Fruit fly (Drosophila melanogaster) whole organism, embryonic: Measurements from ENCODE around the gene CG11596.
A peak's percentile ranks its signal among the peaks of the same experiment; 100 is the strongest.

ENCODE experiments used
- Ada2b ChIP-seq: fragments of 200-800 bp; sonication (Bioruptor generic); IDR thresholded peaks from 2 replicates; pipeline ENCODE4 v1.3.6; 2022; ENCODE audit warnings: missing biosample characterization, missing genetic modification characterization
- Asciz ChIP-seq: fragments of 200-800 bp; sonication (Bioruptor generic); optimal IDR thresholded peaks from 2 replicates; lab custom pipeline; 2017; ENCODE audit warnings: missing biosample characterization, mild to moderate bottlenecking, missing genetic modification characterization, missing genetic modification reagents
- CG10147 ChIP-seq: fragments of 200-800 bp; sonication (Bioruptor generic); optimal IDR thresholded peaks from 2 replicates; lab custom pipeline; 2019; ENCODE audit warnings: missing biosample characterization, mild to moderate bottlenecking, missing genetic modification characterization, moderate library complexity
- CG10274 ChIP-seq: fragments of 200-800 bp; sonication (Bioruptor generic); optimal IDR thresholded peaks from 3 replicates; lab custom pipeline; 2017; ENCODE audit warnings: missing biosample characterization, mild to moderate bottlenecking, missing genetic modification characterization
- CG11398 ChIP-seq: fragments of 200-800 bp; sonication (Bioruptor generic); optimal IDR thresholded peaks from 2 replicates; lab custom pipeline; 2016; ENCODE audit warnings: missing biosample characterization, missing genetic modification characterization
- CG11456 ChIP-seq: fragments of 200-800 bp; sonication (Bioruptor generic); IDR thresholded peaks from 3 replicates; pipeline ENCODE4 v1.3.6; 2022; ENCODE audit warnings: missing biosample characterization, missing genetic modification characterization
- CG14441 ChIP-seq: fragments of 200-800 bp; sonication (Bioruptor generic); IDR thresholded peaks from 2 replicates; pipeline ENCODE4 v1.3.6; 2022; ENCODE audit warnings: missing biosample characterization, missing genetic modification characterization
- CG15479 ChIP-seq: fragments of 200-800 bp; sonication (Bioruptor generic); optimal IDR thresholded peaks from 3 replicates; lab custom pipeline; 2019; ENCODE audit warnings: missing biosample characterization, mild to moderate bottlenecking, missing genetic modification characterization, moderate library complexity
- CG15601 ChIP-seq: fragments of 200-800 bp; sonication (Bioruptor generic); optimal IDR thresholded peaks from 3 replicates; lab custom pipeline; 2019; ENCODE audit warnings: missing biosample characterization, mild to moderate bottlenecking, missing genetic modification characterization, moderate library complexity
- CG15696 ChIP-seq: fragments of 200-800 bp; sonication (Bioruptor generic); optimal IDR thresholded peaks from 2 replicates; lab custom pipeline; 2019; ENCODE audit warnings: missing biosample characterization, mild to moderate bottlenecking, missing genetic modification characterization, moderate library complexity
- CG18619 ChIP-seq: fragments of 200-800 bp; sonication (Bioruptor generic); optimal IDR thresholded peaks from 3 replicates; lab custom pipeline; 2017; ENCODE audit warnings: missing biosample characterization, mild to moderate bottlenecking, missing genetic modification characterization
- CG30020 ChIP-seq: fragments of 200-800 bp; optimal IDR thresholded peaks from 2 replicates; lab custom pipeline; 2019; ENCODE audit warnings: missing biosample characterization, mild to moderate bottlenecking, missing genetic modification characterization, moderate library complexity
- CG6272 ChIP-seq: fragments of 200-800 bp; sonication (Bioruptor generic); IDR thresholded peaks from 2 replicates; pipeline ENCODE4 v1.3.6; 2022; ENCODE audit warnings: missing biosample characterization, missing genetic modification characterization
- CG6791 ChIP-seq: fragments of 200-800 bp; sonication (Bioruptor generic); IDR thresholded peaks from 3 replicates; pipeline ENCODE4 v1.3.6; 2022; ENCODE audit warnings: missing biosample characterization, missing genetic modification characterization; ENCODE audit not compliant: partially characterized antibody
- CG6813 ChIP-seq: fragments of 200-800 bp; sonication (Bioruptor generic); optimal IDR thresholded peaks from 2 replicates; lab custom pipeline; 2017; ENCODE audit warnings: missing biosample characterization, missing genetic modification characterization, mild to moderate bottlenecking, moderate library complexity, missing genetic modification reagents
- CG8359 ChIP-seq: fragments of 200-800 bp; sonication (Bioruptor generic); optimal IDR thresholded peaks from 2 replicates; lab custom pipeline; 2017; ENCODE audit warnings: missing biosample characterization, mild to moderate bottlenecking, missing genetic modification characterization, borderline replicate concordance
- CHES-1-like ChIP-seq: fragments of 200-800 bp; sonication (Bioruptor generic); optimal IDR thresholded peaks from 2 replicates; lab custom pipeline; 2016; ENCODE audit warnings: missing biosample characterization, missing genetic modification characterization
- Dad ChIP-seq: fragments of 200-800 bp; sonication (Bioruptor generic); optimal IDR thresholded peaks from 3 replicates; lab custom pipeline; 2016; ENCODE audit warnings: missing biosample characterization, missing genetic modification characterization
- Dip2 ChIP-seq: fragments of 200-800 bp; sonication (Bioruptor generic); IDR thresholded peaks from 2 replicates; pipeline ENCODE4 v1.3.6; 2022; ENCODE audit warnings: missing biosample characterization, missing genetic modification characterization
- Doc2 ChIP-seq: fragments of 200-800 bp; sonication (Bioruptor generic); IDR thresholded peaks from 2 replicates; pipeline ENCODE4 v1.3.6; 2022; ENCODE audit warnings: missing biosample characterization, missing genetic modification characterization
- Eip74EF ChIP-seq, 2 experiments: fragments of 200-800 bp in 1 of 2; fragments of >200 bp in 1 of 2; sonication (Bioruptor generic) in 1 of 2; optimal IDR thresholded peaks; 2 replicates each; lab custom pipeline; 2017 to 2019; ENCODE audit warnings: missing biosample characterization in 2 of 2, missing genetic modification characterization in 2 of 2, mild to moderate bottlenecking in 1 of 2, moderate library complexity in 1 of 2
- Elba2 ChIP-seq: fragments of 200-800 bp; sonication (Bioruptor generic); optimal IDR thresholded peaks from 3 replicates; lab custom pipeline; 2016; ENCODE audit warnings: missing biosample characterization, missing genetic modification characterization
- HHEX ChIP-seq: fragments of 200-800 bp; sonication (Bioruptor generic); optimal IDR thresholded peaks from 3 replicates; lab custom pipeline; 2017; ENCODE audit warnings: missing biosample characterization, mild to moderate bottlenecking, missing genetic modification characterization, missing genetic modification reagents
- Lim3 ChIP-seq: fragments of 200-800 bp; sonication (Bioruptor generic); IDR thresholded peaks from 2 replicates; pipeline ENCODE4 v1.3.6; 2022; ENCODE audit warnings: missing biosample characterization, missing genetic modification characterization
- NC2α ChIP-seq: fragments of 200-800 bp; sonication (Bioruptor generic); optimal IDR thresholded peaks from 2 replicates; lab custom pipeline; 2016; ENCODE audit warnings: missing biosample characterization, missing genetic modification characterization
- Sox100B ChIP-seq: fragments of 200-800 bp; sonication (Bioruptor generic); optimal IDR thresholded peaks from 3 replicates; lab custom pipeline; 2018; ENCODE audit warnings: missing biosample characterization, mild to moderate bottlenecking, missing genetic modification characterization
- YL-1 ChIP-seq: fragments of 200-800 bp; sonication (Bioruptor generic); optimal IDR thresholded peaks from 3 replicates; lab custom pipeline; 2017; ENCODE audit warnings: missing biosample characterization, mild to moderate bottlenecking, missing genetic modification characterization
- ara ChIP-seq: fragments of 200-800 bp; sonication (Bioruptor generic); IDR thresholded peaks from 2 replicates; pipeline ENCODE4 v1.3.6; 2022; ENCODE audit warnings: missing biosample characterization, missing genetic modification characterization
- bcd ChIP-seq: fragments of 200-800 bp; sonication (Bioruptor generic); optimal IDR thresholded peaks from 2 replicates; lab custom pipeline; 2017; ENCODE audit warnings: missing biosample characterization, mild to moderate bottlenecking, missing genetic modification characterization
- chn ChIP-seq: fragments of 200-800 bp; sonication (Bioruptor generic); optimal IDR thresholded peaks from 2 replicates; lab custom pipeline; 2016; ENCODE audit warnings: missing biosample characterization, missing genetic modification characterization
- crc ChIP-seq: fragments of 200-800 bp; sonication (Bioruptor generic); optimal IDR thresholded peaks from 2 replicates; lab custom pipeline; 2016; ENCODE audit warnings: missing biosample characterization, missing genetic modification characterization
- dimm ChIP-seq: fragments of 200-800 bp; sonication (Bioruptor generic); IDR thresholded peaks from 2 replicates; pipeline ENCODE4 v1.3.6; 2022; ENCODE audit warnings: missing biosample characterization, missing genetic modification characterization
- dmrt11E ChIP-seq: fragments of 200-800 bp; sonication (Bioruptor generic); optimal IDR thresholded peaks from 3 replicates; lab custom pipeline; 2018; ENCODE audit warnings: missing biosample characterization, mild to moderate bottlenecking, missing genetic modification characterization, moderate library complexity
- dysf ChIP-seq: fragments of 200-800 bp; sonication (Bioruptor generic); IDR thresholded peaks from 3 replicates; pipeline ENCODE4 v1.3.6; 2022; ENCODE audit warnings: missing biosample characterization, missing genetic modification characterization
- eve ChIP-seq, 2 experiments: fragments of >200 bp; optimal IDR thresholded peaks; 2 replicates each; lab custom pipeline; 2017; ENCODE audit warnings: missing biosample characterization in 2 of 2, missing genetic modification characterization in 2 of 2
- fu2 ChIP-seq: fragments of 200-800 bp; sonication (Bioruptor generic); optimal IDR thresholded peaks from 2 replicates; lab custom pipeline; 2016; ENCODE audit warnings: missing biosample characterization, missing genetic modification characterization
- gt ChIP-seq: fragments of 200-800 bp; sonication (Bioruptor generic); IDR thresholded peaks from 2 replicates; pipeline ENCODE4 v1.3.6; 2022; ENCODE audit warnings: missing biosample characterization, missing genetic modification characterization
- hb ChIP-seq: fragments of 200-800 bp; sonication (Bioruptor generic); IDR thresholded peaks from 3 replicates; pipeline ENCODE4 v1.3.6; 2022; ENCODE audit warnings: missing biosample characterization, missing genetic modification characterization; ENCODE audit not compliant: partially characterized antibody
- ken ChIP-seq: fragments of 200-800 bp; sonication (Bioruptor generic); IDR thresholded peaks from 3 replicates; pipeline ENCODE4 v1.3.6; 2022; ENCODE audit warnings: missing biosample characterization, missing genetic modification characterization
- klu ChIP-seq: fragments of 200-800 bp; sonication (Bioruptor generic); IDR thresholded peaks from 2 replicates; pipeline ENCODE4 v1.3.6; 2022; ENCODE audit warnings: missing biosample characterization, missing genetic modification characterization
- onecut ChIP-seq: fragments of 200-800 bp; sonication (Bioruptor generic); IDR thresholded peaks from 2 replicates; pipeline ENCODE4 v1.3.6; 2022; ENCODE audit warnings: missing biosample characterization, missing genetic modification characterization
- ro ChIP-seq: fragments of 200-800 bp; sonication (Bioruptor generic); IDR thresholded peaks from 2 replicates; pipeline ENCODE4 v1.3.6; 2022; ENCODE audit warnings: missing biosample characterization, missing genetic modification characterization
- run ChIP-seq: fragments of 200-800 bp; sonication (Bioruptor generic); optimal IDR thresholded peaks from 3 replicates; lab custom pipeline; 2018; ENCODE audit warnings: missing biosample characterization, mild to moderate bottlenecking, missing genetic modification characterization
- seq ChIP-seq: fragments of 200-800 bp; sonication (Bioruptor generic); IDR thresholded peaks from 2 replicates; pipeline ENCODE4 v1.3.6; 2022; ENCODE audit warnings: missing biosample characterization, missing genetic modification characterization
- slbo ChIP-seq: fragments of 200-800 bp; sonication (Bioruptor generic); IDR thresholded peaks from 2 replicates; pipeline ENCODE4 v1.3.6; 2022; ENCODE audit warnings: missing biosample characterization, missing genetic modification characterization
- tin ChIP-seq: fragments of 200-800 bp; sonication (Bioruptor generic); optimal IDR thresholded peaks from 3 replicates; lab custom pipeline; 2016; ENCODE audit warnings: missing biosample characterization, missing genetic modification characterization
- trh ChIP-seq: fragments of 200-800 bp; sonication (Bioruptor generic); optimal IDR thresholded peaks from 2 replicates; lab custom pipeline; 2016; ENCODE audit warnings: missing biosample characterization, missing genetic modification characterization
- tx ChIP-seq: fragments of 200-800 bp; sonication (Bioruptor generic); optimal IDR thresholded peaks from 2 replicates; lab custom pipeline; 2016; ENCODE audit warnings: missing biosample characterization, missing genetic modification characterization
- wek ChIP-seq: fragments of 200-800 bp; sonication (Bioruptor generic); optimal IDR thresholded peaks from 3 replicates; lab custom pipeline; 2018; ENCODE audit warnings: missing biosample characterization, mild to moderate bottlenecking, missing genetic modification characterization, moderate library complexity
- yki ChIP-seq: fragments of >200 bp; optimal IDR thresholded peaks from 3 replicates; lab custom pipeline; 2018

CG11596 gene

DNA sequence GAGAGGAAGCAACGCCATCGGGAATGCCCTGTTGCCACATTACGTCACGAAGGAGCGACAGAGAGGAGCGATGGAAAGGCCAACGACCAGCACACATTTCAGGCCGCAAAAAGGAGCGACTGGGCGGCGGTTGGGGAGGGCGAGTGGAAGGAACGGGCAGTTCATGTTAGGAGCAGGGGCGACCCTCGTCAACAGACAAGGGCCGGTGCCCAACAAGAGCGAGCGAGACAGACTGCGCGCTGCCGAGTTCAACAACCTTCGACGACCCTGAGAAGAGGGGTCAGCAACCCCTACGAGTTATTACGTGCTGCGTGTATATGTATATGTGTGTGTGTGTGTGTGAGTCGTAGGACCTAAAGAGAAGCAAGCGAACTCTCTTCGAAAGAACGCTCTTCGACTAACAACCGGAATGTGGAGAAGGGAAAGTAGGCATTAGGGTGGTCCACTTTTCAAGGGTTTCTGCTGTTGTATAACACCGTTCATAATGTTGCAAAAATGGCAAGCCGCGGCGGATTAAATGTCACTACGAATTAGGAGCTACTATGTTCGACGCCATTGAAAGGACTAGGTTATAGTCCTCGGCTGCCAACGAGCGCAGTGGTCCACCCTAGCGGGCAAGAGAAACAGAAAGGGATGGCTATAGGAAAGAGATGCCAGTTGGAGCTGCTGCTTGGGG is 24.0 kb downstream of the CG11596 start (continued):
- TF ChIP-seq NC2α (peak; percentile 92), Ada2b (GFP tag; lab: Robert Waterston, UW) (peak; percentile 93), bcd (peak; percentile 95), klu (GFP tag; lab: Robert Waterston, UW) (peak; percentile 80), YL-1 (GFP tag; lab: Kevin White, UChicago) (peak; percentile 65), Lim3 (no peak), hb (GFP tag; lab: Robert Waterston, UW) (no peak), CG6791 (GFP tag; lab: Robert Waterston, UW) (no peak), wek (peak; percentile 88), HHEX (peak; percentile 95), crc (GFP tag; lab: Kevin White, UChicago) (peak; percentile 93), CG15479 (GFP tag; lab: Kevin White, UChicago) (no peak), ro (GFP tag; lab: Robert Waterston, UW) (peak; percentile 72), CG11398 (GFP tag; lab: Kevin White, UChicago) (peak; percentile 92), chn (GFP tag; lab: Kevin White, UChicago) (peak; percentile 95), CG6813 (GFP tag; lab: Kevin White, UChicago) (peak; percentile 97), Eip74EF (GFP tag; optimal IDR thresholded peaks at IDR 0.05; lab: Kevin White, UChicago) (peak in 1 of 2 experiments; percentile 95), CHES-1-like (GFP tag; lab: Kevin White, UChicago) (peak; percentile 95), Doc2 (peak; percentile 21; the same call in 1 of the 2 replicates), CG6272 (GFP tag; lab: Robert Waterston, UW) (peak; percentile 85), slbo (peak; percentile 92), eve (GFP tag; optimal IDR thresholded peaks at IDR 0.05; lab: Kevin White, UChicago) (no peak), CG10274 (GFP tag; lab: Kevin White, UChicago) (peak; percentile 84), tin (peak; percentile 96), CG15696 (tag; lab: Kevin White, UChicago) (peak; percentile 87), CG14441 (peak; percentile 92), Dad (GFP tag; lab: Kevin White, UChicago) (peak; percentile 95), Sox100B (GFP tag; lab: Kevin White, UChicago) (peak; percentile 90), ara (GFP tag; lab: Robert Waterston, UW) (peak; percentile 96), CG10147 (GFP tag; lab: Kevin White, UChicago) (peak; percentile 92), yki (no peak), dmrt11E (tag; lab: Kevin White, UChicago) (peak; percentile 94), CG8359 (GFP tag; lab: Kevin White, UChicago) (peak; percentile 90), CG11456 (GFP tag; lab: Robert Waterston, UW) (peak; percentile 95), Asciz (GFP tag; lab: Kevin White, UChicago) (peak; percentile 95), ken (GFP tag; lab: Robert Waterston, UW) (peak; percentile 93), trh (GFP tag; lab: Kevin White, UChicago) (peak; percentile 68), run (tag; lab: Kevin White, UChicago) (peak; percentile 85), fu2 (peak; percentile 91), gt (GFP tag; lab: Robert Waterston, UW) (peak; percentile 82), onecut (GFP tag; lab: Robert Waterston, UW) (peak; percentile 91), Elba2 (peak; percentile 31), CG15601 (tag; lab: Kevin White, UChicago) (peak; percentile 94), CG18619 (peak; percentile 94), dysf (peak; percentile 93), dimm (GFP tag; lab: Robert Waterston, UW) (peak; percentile 81), seq (GFP tag; lab: Robert Waterston, UW) (peak; percentile 90), Dip2 (GFP tag; lab: Robert Waterston, UW) (no peak), tx (GFP tag; lab: Kevin White, UChicago) (peak; percentile 90), CG30020 (tag; lab: Kevin White, UChicago) (peak; percentile 70)
